Worm (Caenorhabditis elegans) whole organism, young adult: ENCODE data around the gene Y48B6A.5.

Experiments used
- F10E7.11 ChIP-seq: sonication (generic microtip); optimal IDR thresholded peaks from 2 replicates; lab custom pipeline; 2017; ENCODE audit warnings: mild to moderate bottlenecking, missing genetic modification characterization, moderate library complexity, missing compliant biosample characterization
- F37B4.10 ChIP-seq: fragments of 200-800 bp; sonication (Bioruptor generic); IDR thresholded peaks from 2 replicates; pipeline ENCODE4 v1.3.6; 2022; ENCODE audit warnings: missing genetic modification characterization, missing compliant biosample characterization
- F49E8.2 ChIP-seq: sonication (generic microtip); optimal IDR thresholded peaks from 3 replicates; lab custom pipeline; 2017; ENCODE audit warnings: missing genetic modification characterization, mild to moderate bottlenecking, missing compliant biosample characterization, antibody characterized with exemption, moderate library complexity; ENCODE audit not compliant: insufficient read depth
- F55B11.4 ChIP-seq: sonication (generic microtip); optimal IDR thresholded peaks from 2 replicates; lab custom pipeline; 2016; ENCODE audit warnings: missing compliant biosample characterization, missing genetic modification characterization, borderline replicate concordance; ENCODE audit not compliant: insufficient read depth
- Y53F4B.3 ChIP-seq: fragments of 200-800 bp; sonication (Bioruptor generic); IDR thresholded peaks from 2 replicates; pipeline ENCODE4 v1.3.6; 2022; ENCODE audit warnings: missing genetic modification reagents, missing genetic modification characterization, missing compliant biosample characterization
- Y67H2A.10 ChIP-seq: fragments of 200-800 bp; sonication (Bioruptor generic); conservative IDR thresholded peaks from 2 replicates; pipeline ENCODE4 v1.3.6; 2022; ENCODE audit warnings: missing genetic modification reagents, missing genetic modification characterization, missing compliant biosample characterization
- Y95B8A.8 ChIP-seq: fragments of 200-800 bp; sonication (Bioruptor generic); IDR thresholded peaks from 2 replicates; pipeline ENCODE4 v1.3.6; 2022; ENCODE audit warnings: missing genetic modification reagents, missing genetic modification characterization, missing compliant biosample characterization
- ZK185.1 ChIP-seq: sonication (generic microtip); optimal IDR thresholded peaks from 2 replicates; lab custom pipeline; 2016; ENCODE audit warnings: mild to moderate bottlenecking, missing genetic modification characterization, missing compliant biosample characterization; ENCODE audit not compliant: poor library complexity, severe bottlenecking
- akir-1 ChIP-seq: fragments of 200-800 bp; sonication (Bioruptor generic); optimal IDR thresholded peaks from 2 replicates; lab custom pipeline; 2018; ENCODE audit warnings: mild to moderate bottlenecking, missing genetic modification characterization, moderate library complexity, missing compliant biosample characterization
- bed-2 ChIP-seq: fragments of 200-800 bp; sonication (Bioruptor generic); IDR thresholded peaks from 2 replicates; pipeline ENCODE4 v1.3.6; 2022; ENCODE audit warnings: missing genetic modification reagents, missing genetic modification characterization, missing compliant biosample characterization
- ccch-3 ChIP-seq: fragments of 200-800 bp; sonication (Bioruptor generic); optimal IDR thresholded peaks from 2 replicates; lab custom pipeline; 2018; ENCODE audit warnings: mild to moderate bottlenecking, missing genetic modification characterization, missing compliant biosample characterization
- ceh-100 ChIP-seq: fragments of 200-800 bp; sonication (Bioruptor generic); IDR thresholded peaks from 2 replicates; pipeline ENCODE4 v1.3.6; 2022; ENCODE audit warnings: missing genetic modification reagents, missing genetic modification characterization, missing compliant biosample characterization
- ceh-40 ChIP-seq: fragments of 200-800 bp; sonication (Bioruptor generic); IDR thresholded peaks from 2 replicates; pipeline ENCODE4 v1.3.6; 2022; ENCODE audit warnings: missing genetic modification characterization, missing compliant biosample characterization
- die-1 ChIP-seq: sonication (generic microtip); optimal IDR thresholded peaks from 2 replicates; lab custom pipeline; 2016; ENCODE audit warnings: missing genotype, mild to moderate bottlenecking, missing genetic modification characterization, missing compliant biosample characterization
- efl-1 ChIP-seq: fragments of 150-350 bp; optimal IDR thresholded peaks from 2 replicates; lab custom pipeline; 2014; ENCODE audit warnings: missing biosample characterization, missing genetic modification reagents, missing genetic modification characterization
- egl-18 ChIP-seq: fragments of 200-800 bp; sonication (Bioruptor generic); IDR thresholded peaks from 2 replicates; pipeline ENCODE4 v1.3.6; 2022; ENCODE audit warnings: missing genetic modification reagents, missing genetic modification characterization, missing compliant biosample characterization
- ekl-4 ChIP-seq: fragments of 200-800 bp; sonication (Bioruptor generic); IDR thresholded peaks from 2 replicates; pipeline ENCODE4 v1.3.6; 2022; ENCODE audit warnings: missing genetic modification reagents, missing genetic modification characterization, missing compliant biosample characterization
- fkh-3 ChIP-seq: sonication (generic microtip); optimal IDR thresholded peaks from 2 replicates; lab custom pipeline; 2016; ENCODE audit warnings: mild to moderate bottlenecking, missing genetic modification characterization, missing compliant biosample characterization
- him-1 ChIP-seq: sonication (generic microtip); optimal IDR thresholded peaks from 2 replicates; lab custom pipeline; 2016; ENCODE audit warnings: missing genotype, missing genetic modification reagents, missing genetic modification characterization, missing compliant biosample characterization
- hmg-1.2 ChIP-seq: fragments of 200-800 bp; sonication (Bioruptor generic); IDR thresholded peaks from 2 replicates; pipeline ENCODE4 v1.3.6; 2022; ENCODE audit warnings: missing genetic modification reagents, missing genetic modification characterization, missing compliant biosample characterization
- hsf-1 ChIP-seq: fragments of 200-800 bp; sonication (Bioruptor generic); IDR thresholded peaks from 2 replicates; pipeline ENCODE4 v1.3.6; 2022; ENCODE audit warnings: missing genetic modification reagents, missing genetic modification characterization, missing compliant biosample characterization
- lag-1 ChIP-seq: fragments of 200-800 bp; sonication (Bioruptor generic); IDR thresholded peaks from 2 replicates; pipeline ENCODE4 v1.3.6; 2022; ENCODE audit warnings: missing genetic modification reagents, missing genetic modification characterization, missing compliant biosample characterization
- lsy-27 ChIP-seq: sonication (generic microtip); optimal IDR thresholded peaks from 2 replicates; lab custom pipeline; 2017; ENCODE audit warnings: missing genetic modification characterization, mild to moderate bottlenecking, missing compliant biosample characterization, antibody characterized with exemption, missing genotype, borderline replicate concordance; ENCODE audit not compliant: insufficient read depth
- madf-6 ChIP-seq: fragments of 200-800 bp; sonication (Bioruptor generic); IDR thresholded peaks from 2 replicates; pipeline ENCODE4 v1.3.6; 2022; ENCODE audit warnings: missing genetic modification reagents, missing genetic modification characterization, missing compliant biosample characterization
- mcd-1 ChIP-seq: fragments of 200-800 bp; sonication (Bioruptor generic); IDR thresholded peaks from 2 replicates; pipeline ENCODE4 v1.3.6; 2022; ENCODE audit warnings: missing genetic modification reagents, missing genetic modification characterization, missing compliant biosample characterization
- mel-28 ChIP-seq: sonication (generic microtip); optimal IDR thresholded peaks from 2 replicates; lab custom pipeline; 2016; ENCODE audit warnings: borderline replicate concordance, mild to moderate bottlenecking, missing genetic modification characterization, missing compliant biosample characterization
- mes-4 ChIP-seq: sonication (generic microtip); optimal IDR thresholded peaks from 2 replicates; lab custom pipeline; 2016; ENCODE audit warnings: missing genotype, missing genetic modification characterization, missing compliant biosample characterization
- mxl-1 ChIP-seq: sonication (generic microtip); optimal IDR thresholded peaks from 2 replicates; lab custom pipeline; 2016; ENCODE audit warnings: missing genetic modification characterization, missing compliant biosample characterization
- nhr-120 ChIP-seq: fragments of 200-800 bp; sonication (Bioruptor generic); IDR thresholded peaks from 2 replicates; pipeline ENCODE4 v1.3.6; 2022; ENCODE audit warnings: missing genetic modification characterization, missing compliant biosample characterization
- nhr-80 ChIP-seq: sonication (generic microtip); optimal IDR thresholded peaks from 2 replicates; lab custom pipeline; 2016; ENCODE audit warnings: missing genetic modification characterization, missing compliant biosample characterization
- nhr-90 ChIP-seq: sonication (generic microtip); optimal IDR thresholded peaks from 2 replicates; lab custom pipeline; 2016; ENCODE audit warnings: missing genotype, mild to moderate bottlenecking, missing genetic modification characterization, missing compliant biosample characterization
- sdz-38 ChIP-seq: sonication (generic microtip); optimal IDR thresholded peaks from 2 replicates; lab custom pipeline; 2016; ENCODE audit warnings: missing genotype, missing genetic modification characterization, missing compliant biosample characterization
- snpc-1.1 ChIP-seq: sonication (generic microtip); optimal IDR thresholded peaks from 2 replicates; lab custom pipeline; 2017; ENCODE audit warnings: missing genetic modification characterization, mild to moderate bottlenecking, missing compliant biosample characterization, antibody characterized with exemption, moderate library complexity, missing genotype, missing genetic modification reagents; ENCODE audit not compliant: insufficient read depth
- snpc-1.3 ChIP-seq: sonication (generic microtip); optimal IDR thresholded peaks from 2 replicates; lab custom pipeline; 2017; ENCODE audit warnings: missing genetic modification characterization, mild to moderate bottlenecking, missing compliant biosample characterization, antibody characterized with exemption, moderate library complexity, missing genotype, missing genetic modification reagents; ENCODE audit not compliant: insufficient read depth
- snpc-3.4 ChIP-seq: sonication (generic microtip); optimal IDR thresholded peaks from 2 replicates; lab custom pipeline; 2017; ENCODE audit warnings: missing genetic modification characterization, mild to moderate bottlenecking, missing compliant biosample characterization, antibody characterized with exemption, moderate library complexity, missing genotype, missing genetic modification reagents
- snpc-4 ChIP-seq, 5 experiments: fragments of 150-350 bp in 1 of 5; sonication (generic microtip) in 4 of 5; optimal IDR thresholded peaks; 2 replicates each; lab custom pipeline; 2014 to 2018; ENCODE audit warnings: missing genetic modification characterization in 5 of 5, missing biosample characterization in 3 of 5, antibody characterized with exemption in 2 of 5, mild to moderate bottlenecking in 2 of 5, missing compliant biosample characterization in 2 of 5, missing genotype in 2 of 5, moderate library complexity in 2 of 5, missing genetic modification reagents in 1 of 5
- somi-1 ChIP-seq: fragments of 200-800 bp; sonication (Bioruptor generic); optimal IDR thresholded peaks from 2 replicates; lab custom pipeline; 2018; ENCODE audit warnings: mild to moderate bottlenecking, missing genetic modification characterization, missing compliant biosample characterization
- sptf-2 ChIP-seq: fragments of 200-800 bp; sonication (Bioruptor generic); optimal IDR thresholded peaks from 2 replicates; lab custom pipeline; 2018; ENCODE audit warnings: mild to moderate bottlenecking, missing genetic modification characterization, missing compliant biosample characterization
- tbp1 ChIP-seq: fragments of 200-800 bp; sonication (Bioruptor generic); optimal IDR thresholded peaks from 2 replicates; lab custom pipeline; 2018; ENCODE audit warnings: mild to moderate bottlenecking, missing genetic modification characterization, missing compliant biosample characterization
- unc-62 ChIP-seq: fragments of 150-350 bp; optimal IDR thresholded peaks from 2 replicates; lab custom pipeline; 2014; ENCODE audit warnings: missing biosample characterization, missing genetic modification reagents, missing genetic modification characterization
- zfh-2 ChIP-seq: fragments of 200-800 bp; sonication (Bioruptor generic); conservative IDR thresholded peaks from 2 replicates; pipeline ENCODE4 v1.3.6; 2022; ENCODE audit warnings: missing genetic modification reagents, missing genetic modification characterization, missing compliant biosample characterization
- ztf-18 ChIP-seq: sonication (generic microtip); optimal IDR thresholded peaks from 2 replicates; lab custom pipeline; 2016; ENCODE audit warnings: missing genotype, mild to moderate bottlenecking, missing genetic modification characterization, missing compliant biosample characterization
- ztf-22 ChIP-seq: fragments of 200-800 bp; sonication (Bioruptor generic); optimal IDR thresholded peaks from 2 replicates; lab custom pipeline; 2018; ENCODE audit warnings: mild to moderate bottlenecking, missing genetic modification characterization, moderate library complexity, missing compliant biosample characterization
- ztf-25 ChIP-seq: fragments of 200-800 bp; sonication (Bioruptor generic); IDR thresholded peaks from 2 replicates; pipeline ENCODE4 v1.3.6; 2022; ENCODE audit warnings: missing genetic modification reagents, missing genetic modification characterization, missing compliant biosample characterization
- ztf-28 ChIP-seq: fragments of 200-800 bp; sonication (Bioruptor generic); IDR thresholded peaks from 2 replicates; pipeline ENCODE4 v1.3.6; 2022; ENCODE audit warnings: missing genetic modification reagents, missing genetic modification characterization, missing compliant biosample characterization
- ztf-3 ChIP-seq: fragments of 200-800 bp; sonication (Bioruptor generic); optimal IDR thresholded peaks from 2 replicates; lab custom pipeline; 2018; ENCODE audit warnings: mild to moderate bottlenecking, missing genetic modification characterization, missing compliant biosample characterization

The Y48B6A.5 gene

ce11 chrII:14218142-14218541 is 43.1 kb upstream of the Y48B6A.5 start (continued):
- TF ChIP-seq F37B4.10 (GFP tag; lab: Robert Waterston, UW) (no peak), nhr-90 (no peak), mes-4 (tag; lab: Kevin White, UChicago) (no peak), Y67H2A.10 (GFP tag; lab: Robert Waterston, UW) (no peak), mxl-1 (tag; lab: Kevin White, UChicago) (no peak), akir-1 (GFP tag; lab: Kevin White, UChicago) (no peak), mel-28 (no peak), snpc-1.1 (tag; lab: Kevin White, UChicago) (no peak), snpc-4 (GFP tag; optimal IDR thresholded peaks at IDR 0.05; lab: Kevin White, UChicago) (no peak), snpc-4 (tag; optimal IDR thresholded peaks at IDR 0.05; lab: Kevin White, UChicago) (peak in 2 of 4 experiments; percentile 10 to 24), ceh-100 (no peak), sptf-2 (no peak), ztf-28 (GFP tag; lab: Robert Waterston, UW) (no peak), snpc-1.3 (peak; percentile 27), fkh-3 (tag; lab: Kevin White, UChicago) (no peak), F49E8.2 (tag; lab: Kevin White, UChicago) (peak; percentile 5), hsf-1 (no peak), ztf-18 (tag; lab: Kevin White, UChicago) (peak; percentile 13), snpc-3.4 (tag; lab: Kevin White, UChicago) (peak; percentile 54), ekl-4 (GFP tag; lab: Robert Waterston, UW) (0 out of 2 replicates have a peak, but pooled peaks have one; percentile 50), ztf-3 (GFP tag; lab: Kevin White, UChicago) (no peak), ztf-25 (no peak), unc-62 (GFP tag; lab: Kevin White, UChicago) (no peak), F55B11.4 (tag; lab: Kevin White, UChicago) (no peak), sdz-38 (no peak), mcd-1 (peak; percentile 58), lag-1 (GFP tag; lab: Robert Waterston, UW) (no peak), tbp1 (GFP tag; lab: Kevin White, UChicago) (no peak), Y53F4B.3 (no peak), hmg-1.2 (GFP tag; lab: Robert Waterston, UW) (0 out of 2 replicates have a peak, but pooled peaks have one; percentile 15), Y95B8A.8 (GFP tag; lab: Robert Waterston, UW) (no peak), F10E7.11 (tag; lab: Kevin White, UChicago) (no peak)
- TF ChIP-seq, all 124 proteins: peak for 19

ce11 chrII:14214109-14214508 is 39.1 kb upstream of the Y48B6A.5 start, which contains the start of gene Y48B6A.10:
Gene Y48B6A.10, plus strand, starts transcription at chrII:14214409.
- TF ChIP-seq die-1 (tag; lab: Kevin White, UChicago) (no peak), efl-1 (GFP tag; lab: Kevin White, UChicago) (peak; percentile 19), bed-2 (GFP tag; lab: Robert Waterston, UW) (no peak), madf-6 (GFP tag; lab: Robert Waterston, UW) (peak; percentile 39; the same call in 1 of the 2 replicates)

ce11 chrII:14211118-14211517 is 36.1 kb upstream of the Y48B6A.5 start, which contains the start of gene hot-7:
Gene hot-7, plus strand, starts transcription at chrII:14211418.
- no peak for TF ChIP-seq lsy-27 (tag; lab: Kevin White, UChicago)
- TF ChIP-seq hsf-1 = no peak
- no peak for TF ChIP-seq somi-1 (GFP tag; lab: Kevin White, UChicago)
- TF ChIP-seq ceh-40 = no peak
- no peak for TF ChIP-seq nhr-80 (tag; lab: Kevin White, UChicago)
- TF ChIP-seq ZK185.1 (tag; lab: Kevin White, UChicago) = no peak
- no peak for TF ChIP-seq him-1
- no peak for TF ChIP-seq zfh-2 (GFP tag; lab: Robert Waterston, UW)
- no peak for TF ChIP-seq ccch-3
- TF ChIP-seq nhr-120 (GFP tag; lab: Robert Waterston, UW) = no peak
- TF ChIP-seq ztf-22 (GFP tag; lab: Kevin White, UChicago) = no peak
- no peak for TF ChIP-seq akir-1 (GFP tag; lab: Kevin White, UChicago)
- no peak for TF ChIP-seq ztf-3 (GFP tag; lab: Kevin White, UChicago)
- no peak for TF ChIP-seq egl-18 (GFP tag; lab: Robert Waterston, UW)
